Fruit fly (Drosophila melanogaster): ENCODE measurements around the gene CG6793.

The CG6793 gene

dm6 chr3L:12062788-12063218, 20.6 kb downstream of the CG6793 start:
- TF ChIP-seq CG11456 (GFP tag; IDR thresholded peaks at IDR 0.05) (no peak), p53 (GFP tag; optimal IDR thresholded peaks at IDR 0.05) (no peak), CG17359 (tag; optimal IDR thresholded peaks at IDR 0.05) (peak; percentile 14), fd3F (GFP tag; optimal IDR thresholded peaks at IDR 0.05) (no peak), tin (GFP tag; optimal IDR thresholded peaks at IDR 0.05) (peak; percentile 75), trh (GFP tag; optimal IDR thresholded peaks at IDR 0.05) (no peak), pita (GFP tag; optimal IDR thresholded peaks at IDR 0.05) (no peak), CG32767 (GFP tag; IDR thresholded peaks at IDR 0.05) (0 out of 2 replicates have a peak, but pooled peaks have one; percentile 10), zen2 (GFP tag; IDR thresholded peaks at IDR 0.05; ENCODE audit: partially characterized antibody) (no peak), CG30020 (tag; optimal IDR thresholded peaks at IDR 0.05) (no peak), CG3847 (GFP tag; IDR thresholded peaks at IDR 0.05) (no peak; the same call in 1 of the 2 replicates), fu2 (GFP tag; optimal IDR thresholded peaks at IDR 0.05) (no peak), Sox102F (GFP tag; optimal IDR thresholded peaks at IDR 0.05) (peak; percentile 26), CG10321 (GFP tag; IDR thresholded peaks at IDR 0.05) (no peak), cas (GFP tag; IDR thresholded peaks at IDR 0.05) (no peak), CG11398 (GFP tag; optimal IDR thresholded peaks at IDR 0.05) (no peak), hkb (optimal IDR thresholded peaks at IDR 0.05) (no peak), hkb (GFP tag; IDR thresholded peaks at IDR 0.05) (peak; percentile 17; the same call in 1 of the 2 replicates), CG16779 (GFP tag; IDR thresholded peaks at IDR 0.05) (no peak), CTCF (GFP tag; optimal IDR thresholded peaks at IDR 0.05) (no peak), seq (GFP tag; IDR thresholded peaks at IDR 0.05) (no peak), slou (GFP tag; optimal IDR thresholded peaks at IDR 0.05) (no peak), Antp (GFP tag; optimal IDR thresholded peaks at IDR 0.05) (peak; percentile 48), CG31388 (GFP tag; optimal IDR thresholded peaks at IDR 0.05) (no peak), Lpt (GFP tag; optimal IDR thresholded peaks at IDR 0.05) (no peak), insv (GFP tag; optimal IDR thresholded peaks at IDR 0.05) (no peak), pan (optimal IDR thresholded peaks at IDR 0.05) (no peak), pan (GFP tag; optimal IDR thresholded peaks at IDR 0.05 in 1 of 2, IDR thresholded peaks at IDR 0.05 in 1 of 2) (no peak), chinmo (GFP tag; IDR thresholded peaks at IDR 0.05; ENCODE audit: partially characterized antibody) (no peak), crp (GFP tag; optimal IDR thresholded peaks at IDR 0.05) (no peak), CG18476 (GFP tag; optimal IDR thresholded peaks at IDR 0.05) (no peak), stwl (tag; optimal IDR thresholded peaks at IDR 0.05) (peak; percentile 26), CG6689 (GFP tag; IDR thresholded peaks at IDR 0.05) (peak; percentile 64), nerfin-2 (GFP tag; IDR thresholded peaks at IDR 0.05; ENCODE audit: partially characterized antibody) (no peak), CG17802 (tag; optimal IDR thresholded peaks at IDR 0.05) (no peak), amos (GFP tag; IDR thresholded peaks at IDR 0.05; ENCODE audit: partially characterized antibody) (no peak), gce (GFP tag; IDR thresholded peaks at IDR 0.05) (no peak), sens (GFP tag) (peak; percentile 96), run (tag; optimal IDR thresholded peaks at IDR 0.05) (no peak), Oaz (GFP tag; IDR thresholded peaks at IDR 0.05) (no peak), tio (GFP tag; optimal IDR thresholded peaks at IDR 0.05) (no peak), CG4617 (GFP tag; optimal IDR thresholded peaks at IDR 0.05; ENCODE audit: borderline replicate concordance) (no peak), Hsf (GFP tag; optimal IDR thresholded peaks at IDR 0.05) (peak; percentile 42), org-1 (GFP tag; optimal IDR thresholded peaks at IDR 0.05) (peak; percentile 57), CG2678 (tag; optimal IDR thresholded peaks at IDR 0.05) (peak; percentile 26), CG2129 (GFP tag; IDR thresholded peaks at IDR 0.05; ENCODE audit: partially characterized antibody) (no peak), CG2712 (tag; optimal IDR thresholded peaks at IDR 0.05) (peak; percentile 81), CG10565 (GFP tag; optimal IDR thresholded peaks at IDR 0.05) (no peak), NC2α (GFP tag; optimal IDR thresholded peaks at IDR 0.05) (peak; percentile 18), CG12071 (GFP tag; optimal IDR thresholded peaks at IDR 0.05) (no peak), CG6175 (GFP tag; IDR thresholded peaks at IDR 0.05) (no peak), NFAT (GFP tag; IDR thresholded peaks at IDR 0.05) (no peak), jigr1 (GFP tag; IDR thresholded peaks at IDR 0.05) (no peak)
